Fruit fly (Drosophila melanogaster): ENCODE data around the gene CG14985.

Gene CG14985

dm6 chr3L:3995554-3995953, 7.7 kb upstream of the CG14985 start:
- TF ChIP-seq psq (optimal IDR thresholded peaks at IDR 0.05) (no peak), ttk (optimal IDR thresholded peaks at IDR 0.05) (no peak), insv (optimal IDR thresholded peaks at IDR 0.05) (no peak), h (optimal IDR thresholded peaks at IDR 0.05) (no peak), Sin3A (optimal IDR thresholded peaks at IDR 0.05) (no peak), Myc (optimal IDR thresholded peaks at IDR 0.05) (no peak)

dm6 chr3L:4000711-4001110, 2.6 kb upstream of the CG14985 start:
- no peak for TF ChIP-seq Myc (optimal IDR thresholded peaks at IDR 0.05)
- no peak for TF ChIP-seq insv (optimal IDR thresholded peaks at IDR 0.05)
- TF ChIP-seq psq (optimal IDR thresholded peaks at IDR 0.05): no peak
- no peak for TF ChIP-seq ttk (optimal IDR thresholded peaks at IDR 0.05)
- no peak for TF ChIP-seq Sin3A (optimal IDR thresholded peaks at IDR 0.05)
- TF ChIP-seq h (optimal IDR thresholded peaks at IDR 0.05): no peak

- no peak for TF ChIP-seq Myc (optimal IDR thresholded peaks at IDR 0.05)
These were observed 1.8 kb upstream of the CG14985 start for dm6 chr3L:4001500-4001899.

- no peak for TF ChIP-seq psq (optimal IDR thresholded peaks at IDR 0.05)
- no peak for TF ChIP-seq insv (optimal IDR thresholded peaks at IDR 0.05)
- TF ChIP-seq Sin3A (optimal IDR thresholded peaks at IDR 0.05): no peak
- TF ChIP-seq Myc (optimal IDR thresholded peaks at IDR 0.05): no peak
- no peak for TF ChIP-seq ttk (optimal IDR thresholded peaks at IDR 0.05)
- TF ChIP-seq h (optimal IDR thresholded peaks at IDR 0.05): no peak
These were observed 4.0 kb downstream of the CG14985 start for dm6 chr3L:4007256-4007655.

- TF ChIP-seq ttk (optimal IDR thresholded peaks at IDR 0.05) (no peak), h (optimal IDR thresholded peaks at IDR 0.05) (no peak), insv (optimal IDR thresholded peaks at IDR 0.05) (no peak), psq (optimal IDR thresholded peaks at IDR 0.05) (no peak), Myc (optimal IDR thresholded peaks at IDR 0.05) (no peak), Sin3A (optimal IDR thresholded peaks at IDR 0.05) (no peak)
These were observed 6.8 kb downstream of the CG14985 start for dm6 chr3L:4010122-4010521.

- no peak for TF ChIP-seq insv (optimal IDR thresholded peaks at IDR 0.05)
- no peak for TF ChIP-seq psq (optimal IDR thresholded peaks at IDR 0.05)
- no peak for TF ChIP-seq ttk (optimal IDR thresholded peaks at IDR 0.05)
- TF ChIP-seq h (optimal IDR thresholded peaks at IDR 0.05): no peak
- no peak for TF ChIP-seq Myc (optimal IDR thresholded peaks at IDR 0.05)
These were observed 11.1 kb downstream of the CG14985 start for dm6 chr3L:4014349-4014748.

dm6 chr3L:4016754-4017153, 13.5 kb downstream of the CG14985 start:
- TF ChIP-seq Myc (optimal IDR thresholded peaks at IDR 0.05): no peak
- no peak for TF ChIP-seq insv (optimal IDR thresholded peaks at IDR 0.05)
- no peak for TF ChIP-seq Sin3A (optimal IDR thresholded peaks at IDR 0.05)
- no peak for TF ChIP-seq ttk (optimal IDR thresholded peaks at IDR 0.05)
- TF ChIP-seq psq (optimal IDR thresholded peaks at IDR 0.05): no peak
- TF ChIP-seq h (optimal IDR thresholded peaks at IDR 0.05): no peak

- TF ChIP-seq ttk (optimal IDR thresholded peaks at IDR 0.05) (no peak), insv (optimal IDR thresholded peaks at IDR 0.05) (no peak), h (optimal IDR thresholded peaks at IDR 0.05) (no peak), Sin3A (optimal IDR thresholded peaks at IDR 0.05) (no peak), Myc (optimal IDR thresholded peaks at IDR 0.05) (no peak), psq (optimal IDR thresholded peaks at IDR 0.05) (no peak)
These were observed 15.1 kb downstream of the CG14985 start, which contains the start of gene FoxL1 for dm6 chr3L:4018228-4018928. FoxL1 (plus strand) TSS chr3L:4018878.

- TF ChIP-seq psq (optimal IDR thresholded peaks at IDR 0.05) (no peak), Myc (optimal IDR thresholded peaks at IDR 0.05) (no peak), ttk (optimal IDR thresholded peaks at IDR 0.05) (no peak), insv (optimal IDR thresholded peaks at IDR 0.05) (no peak), h (optimal IDR thresholded peaks at IDR 0.05) (no peak), Sin3A (optimal IDR thresholded peaks at IDR 0.05) (no peak)
These were observed 18.1 kb downstream of the CG14985 start, which contains the start of gene Mul1 for dm6 chr3L:4021260-4021831. Mul1 (plus strand) TSS chr3L:4021457.

- TF ChIP-seq Myc (optimal IDR thresholded peaks at IDR 0.05) (no peak), psq (optimal IDR thresholded peaks at IDR 0.05) (no peak), h (optimal IDR thresholded peaks at IDR 0.05) (no peak)
These were observed 21.2 kb downstream of the CG14985 start for dm6 chr3L:4024464-4024863.

dm6 chr3L:4025738-4026505, 22.6 kb downstream of the CG14985 start, which contains the start of gene CG11594:
CG11594 (minus strand) TSS chr3L:4026011.
- TF ChIP-seq insv (optimal IDR thresholded peaks at IDR 0.05) (no peak), h (optimal IDR thresholded peaks at IDR 0.05) (no peak), Myc (optimal IDR thresholded peaks at IDR 0.05) (no peak), ttk (optimal IDR thresholded peaks at IDR 0.05) (no peak), psq (optimal IDR thresholded peaks at IDR 0.05) (no peak), Sin3A (optimal IDR thresholded peaks at IDR 0.05) (no peak)

dm6 chr3L:4026506-4026868, 23.2 kb downstream of the CG14985 start, which contains the start of gene Gr64a:
Gr64a (plus strand) TSS chr3L:4026769.
- TF ChIP-seq insv (optimal IDR thresholded peaks at IDR 0.05) (no peak), Sin3A (optimal IDR thresholded peaks at IDR 0.05) (no peak), psq (optimal IDR thresholded peaks at IDR 0.05) (no peak), ttk (optimal IDR thresholded peaks at IDR 0.05) (no peak), h (optimal IDR thresholded peaks at IDR 0.05) (no peak), Myc (optimal IDR thresholded peaks at IDR 0.05) (no peak)

Data from Kc167 (cell line).